Fruit fly (Drosophila melanogaster) whole organism, adult: ENCODE measurements around the gene mkg-p.

Experiments used
- CG12768 ChIP-seq: fragments of 200-800 bp; sonication (Bioruptor generic); optimal IDR thresholded peaks from 2 replicates; lab custom pipeline; 2017; ENCODE audit warnings: missing biosample characterization, missing genetic modification characterization, mild to moderate bottlenecking, moderate library complexity, missing genetic modification reagents
- CG14711 ChIP-seq: fragments of 200-800 bp; sonication (Bioruptor generic); optimal IDR thresholded peaks from 2 replicates; lab custom pipeline; 2018; ENCODE audit warnings: missing biosample characterization, mild to moderate bottlenecking, missing genetic modification characterization, moderate library complexity
- CG7101 ChIP-seq: fragments of 200-800 bp; sonication (Bioruptor generic); optimal IDR thresholded peaks from 2 replicates; lab custom pipeline; 2018; ENCODE audit warnings: missing biosample characterization, mild to moderate bottlenecking, missing genetic modification characterization, moderate library complexity
- Clk ChIP-seq: fragments of 200-800 bp; sonication (Bioruptor generic); optimal IDR thresholded peaks from 2 replicates; lab custom pipeline; 2017; ENCODE audit warnings: missing biosample characterization, missing genetic modification characterization
- ovo ChIP-seq: fragments of 200-800 bp; sonication (Bioruptor generic); optimal IDR thresholded peaks from 2 replicates; lab custom pipeline; 2016; ENCODE audit warnings: missing biosample characterization, missing genetic modification characterization
- pad ChIP-seq: fragments of 200-800 bp; sonication (Bioruptor generic); optimal IDR thresholded peaks from 3 replicates; lab custom pipeline; 2017; ENCODE audit warnings: missing biosample characterization, missing genetic modification characterization, mild to moderate bottlenecking, moderate library complexity, missing genetic modification reagents
- toe ChIP-seq: fragments of 200-800 bp; sonication (Bioruptor generic); optimal IDR thresholded peaks from 2 replicates; lab custom pipeline; 2016; ENCODE audit warnings: missing biosample characterization, missing genetic modification characterization

DNA sequence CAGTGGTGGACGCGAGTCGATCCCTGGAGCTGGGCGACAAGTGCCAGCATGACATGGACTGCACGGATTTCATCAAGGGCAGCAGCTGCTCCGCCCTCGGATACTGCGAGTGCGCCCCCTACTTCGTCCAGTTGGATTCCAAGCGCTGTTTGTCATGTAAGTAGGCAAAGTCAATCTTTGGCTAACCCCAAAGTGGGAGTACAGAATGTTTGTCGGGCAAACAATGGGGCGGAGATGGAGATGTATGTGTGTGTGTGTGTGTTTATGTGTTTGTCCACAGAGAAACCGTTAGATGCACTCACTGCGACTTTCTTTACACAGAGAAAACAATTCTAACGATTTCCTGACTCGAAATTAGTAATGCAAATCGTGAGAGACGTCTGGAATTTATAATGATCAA is 25.9 kb downstream of the mkg-p start:
- no peak for TF ChIP-seq CG12768 (GFP tag; lab: Kevin White, UChicago)
- no peak for TF ChIP-seq ovo (GFP tag; lab: Kevin White, UChicago)
- no peak for TF ChIP-seq toe (GFP tag; lab: Kevin White, UChicago)
- TF ChIP-seq Clk, result no peak
- TF ChIP-seq pad (GFP tag; lab: Kevin White, UChicago), result no peak
- no peak for TF ChIP-seq CG7101
- no peak for TF ChIP-seq CG14711 (tag; lab: Kevin White, UChicago)
